Worm (Caenorhabditis elegans) whole organism, L1 larva: ENCODE measurements around the gene C49F8.3.

Experiments
- C04F5.9 ChIP-seq: sonication (generic microtip); optimal IDR thresholded peaks from 2 replicates; lab custom pipeline; 2016; ENCODE audit warnings: missing genetic modification characterization, missing compliant biosample characterization
- C34B4.2 ChIP-seq: sonication (generic microtip); optimal IDR thresholded peaks from 2 replicates; lab custom pipeline; 2017; ENCODE audit warnings: mild to moderate bottlenecking, missing genetic modification characterization, missing compliant biosample characterization
- F16B12.6 ChIP-seq: fragments of 150-350 bp; optimal IDR thresholded peaks from 2 replicates; lab custom pipeline; 2014; ENCODE audit warnings: missing biosample characterization, missing genetic modification characterization
- blmp-1 ChIP-seq: fragments of 150-350 bp; optimal IDR thresholded peaks from 2 replicates; lab custom pipeline; 2014; ENCODE audit warnings: missing biosample characterization, missing genetic modification characterization
- ceh-82 ChIP-seq, 3 experiments: fragments of 150-350 bp in 1 of 3; sonication (generic microtip) in 2 of 3; optimal IDR thresholded peaks; 2 replicates each; lab custom pipeline; 2014 to 2017; ENCODE audit warnings: missing biosample characterization in 3 of 3, missing genetic modification characterization in 3 of 3
- ceh-88 ChIP-seq: fragments of 200-800 bp; sonication (Bioruptor generic); IDR thresholded peaks from 2 replicates; pipeline ENCODE4 v1.3.6; 2022; ENCODE audit warnings: missing genetic modification characterization, missing compliant biosample characterization
- ces-1 ChIP-seq: fragments of 150-350 bp; optimal IDR thresholded peaks from 2 replicates; lab custom pipeline; 2014; ENCODE audit warnings: missing biosample characterization, missing genetic modification reagents, missing genetic modification characterization
- dpl-1 ChIP-seq, 3 experiments: fragments of 150-350 bp in 2 of 3; sonication (generic microtip) in 1 of 3; optimal IDR thresholded peaks; 2 replicates each; lab custom pipeline; 2014 to 2017; ENCODE audit warnings: missing biosample characterization in 3 of 3, missing genetic modification characterization in 3 of 3, missing genetic modification reagents in 3 of 3
- efl-1 ChIP-seq, 4 experiments: fragments of 150-350 bp; optimal IDR thresholded peaks in 3 of 4; peaks in 1 of 4; 1 replicate in 1 of 4; 2 replicates in 3 of 4; lab custom pipeline; 2014; ENCODE audit warnings: missing biosample characterization in 2 of 4, missing genetic modification characterization in 2 of 4, missing genetic modification reagents in 2 of 4
- egl-27 ChIP-seq, 2 experiments: fragments of 150-350 bp in 1 of 2; sonication (generic microtip); optimal IDR thresholded peaks; 3 replicates each; lab custom pipeline; 2017 to 2018; ENCODE audit warnings: missing biosample characterization in 2 of 2, missing genetic modification characterization in 2 of 2, missing genetic modification reagents in 2 of 2
- elt-2 ChIP-seq: sonication (generic microtip); optimal IDR thresholded peaks from 2 replicates; lab custom pipeline; 2016; ENCODE audit warnings: missing genetic modification characterization, mild to moderate bottlenecking, inconsistent platforms, missing compliant biosample characterization, missing genetic modification reagents
- elt-3 ChIP-seq, 6 experiments: fragments of 150-350 bp in 1 of 6; sonication (generic microtip); optimal IDR thresholded peaks; 2 replicates each; lab custom pipeline; 2017 to 2018; ENCODE audit warnings: missing biosample characterization in 6 of 6, missing genetic modification characterization in 6 of 6, inconsistent platforms in 1 of 6
- ets-5 ChIP-seq: fragments of 200-800 bp; sonication (Bioruptor generic); IDR thresholded peaks from 2 replicates; pipeline ENCODE4 v1.3.6; 2022; ENCODE audit warnings: missing genetic modification characterization, missing compliant biosample characterization
- fkh-8 ChIP-seq: sonication (generic microtip); optimal IDR thresholded peaks from 2 replicates; lab custom pipeline; 2016; ENCODE audit warnings: mild to moderate bottlenecking, missing genetic modification characterization, missing compliant biosample characterization
- fos-1 ChIP-seq: fragments of 150-350 bp; optimal IDR thresholded peaks from 2 replicates; lab custom pipeline; 2014; ENCODE audit warnings: missing biosample characterization, missing genetic modification characterization
- irx-1 ChIP-seq: sonication (generic microtip); optimal IDR thresholded peaks from 2 replicates; lab custom pipeline; 2016; ENCODE audit warnings: missing genetic modification characterization, missing compliant biosample characterization
- isw-1 ChIP-seq: fragments of 200-800 bp; sonication (Bioruptor generic); IDR thresholded peaks from 2 replicates; pipeline ENCODE4 v1.3.6; 2022; ENCODE audit warnings: missing genetic modification characterization, missing compliant biosample characterization
- jun-1 ChIP-seq: fragments of 150-350 bp; optimal IDR thresholded peaks from 2 replicates; lab custom pipeline; 2014; ENCODE audit warnings: missing biosample characterization, missing genetic modification reagents, missing genetic modification characterization
- lin-13 ChIP-seq: fragments of 150-350 bp; optimal IDR thresholded peaks from 2 replicates; lab custom pipeline; 2014; ENCODE audit warnings: missing biosample characterization, missing genetic modification reagents, missing genetic modification characterization
- lin-14 ChIP-seq: fragments of 200-800 bp; sonication (Bioruptor generic); optimal IDR thresholded peaks from 2 replicates; lab custom pipeline; 2018; ENCODE audit warnings: mild to moderate bottlenecking, missing genetic modification characterization, moderate library complexity, missing compliant biosample characterization
- lin-35 ChIP-seq, 2 experiments: fragments of 150-350 bp; optimal IDR thresholded peaks; 2 replicates each; lab custom pipeline; 2014; ENCODE audit warnings: missing biosample characterization in 2 of 2, missing genetic modification characterization in 2 of 2, missing genetic modification reagents in 2 of 2
- lin-39 ChIP-seq: fragments of 150-350 bp; optimal IDR thresholded peaks from 2 replicates; lab custom pipeline; 2014; ENCODE audit warnings: missing biosample characterization, missing genetic modification reagents, missing genetic modification characterization
- lir-3 ChIP-seq: sonication (generic microtip); optimal IDR thresholded peaks from 2 replicates; lab custom pipeline; 2016; ENCODE audit warnings: mild to moderate bottlenecking, missing genetic modification characterization, moderate library complexity, missing compliant biosample characterization; ENCODE audit not compliant: poor library complexity
- mab-9 ChIP-seq: fragments of 200-800 bp; sonication (Bioruptor generic); IDR thresholded peaks from 2 replicates; pipeline ENCODE4 v1.3.6; 2022; ENCODE audit warnings: missing genetic modification reagents, missing genetic modification characterization, missing compliant biosample characterization
- mdl-1 ChIP-seq, 2 experiments: fragments of 150-350 bp; optimal IDR thresholded peaks; 2 replicates each; lab custom pipeline; 2014 to 2017; ENCODE audit warnings: missing biosample characterization in 2 of 2, missing genetic modification characterization in 2 of 2, inconsistent platforms in 1 of 2
- nhr-11 ChIP-seq: fragments of 150-350 bp; optimal IDR thresholded peaks from 2 replicates; lab custom pipeline; 2014; ENCODE audit warnings: missing biosample characterization, missing genetic modification characterization
- nhr-20 ChIP-seq: sonication (generic microtip); optimal IDR thresholded peaks from 2 replicates; lab custom pipeline; 2016; ENCODE audit warnings: mild to moderate bottlenecking, missing genetic modification characterization, missing compliant biosample characterization
- nhr-237 ChIP-seq: fragments of 150-350 bp; optimal IDR thresholded peaks from 2 replicates; lab custom pipeline; 2014; ENCODE audit warnings: missing biosample characterization, missing genetic modification characterization
- nhr-28 ChIP-seq: fragments of 150-350 bp; optimal IDR thresholded peaks from 2 replicates; lab custom pipeline; 2014; ENCODE audit warnings: missing biosample characterization, missing genetic modification characterization
- nhr-77 ChIP-seq: fragments of 150-350 bp; optimal IDR thresholded peaks from 2 replicates; lab custom pipeline; 2014; ENCODE audit warnings: missing biosample characterization, missing genetic modification characterization
- pag-3 ChIP-seq: sonication (generic microtip); optimal IDR thresholded peaks from 2 replicates; lab custom pipeline; 2017; ENCODE audit warnings: missing genetic modification characterization, mild to moderate bottlenecking, missing compliant biosample characterization, antibody characterized with exemption, borderline replicate concordance; ENCODE audit not compliant: insufficient read depth
- snpc-4 ChIP-seq: fragments of 150-350 bp; optimal IDR thresholded peaks from 2 replicates; lab custom pipeline; 2014; ENCODE audit warnings: missing biosample characterization, missing genetic modification characterization
- sup-37 ChIP-seq: fragments of 200-800 bp; sonication (Bioruptor generic); optimal IDR thresholded peaks from 2 replicates; lab custom pipeline; 2018; ENCODE audit warnings: mild to moderate bottlenecking, missing genetic modification characterization, missing compliant biosample characterization
- tbx-2 ChIP-seq: sonication (generic microtip); optimal IDR thresholded peaks from 2 replicates; lab custom pipeline; 2016; ENCODE audit warnings: missing genetic modification characterization, missing compliant biosample characterization
- tlp-1 ChIP-seq: fragments of 150-350 bp; optimal IDR thresholded peaks from 2 replicates; lab custom pipeline; 2014; ENCODE audit warnings: missing biosample characterization, missing genetic modification characterization
- unc-30 ChIP-seq: sonication (generic microtip); optimal IDR thresholded peaks from 2 replicates; lab custom pipeline; 2017; ENCODE audit warnings: missing biosample characterization, missing genetic modification characterization
- unc-86 ChIP-seq: sonication (generic microtip); optimal IDR thresholded peaks from 2 replicates; lab custom pipeline; 2016; ENCODE audit warnings: missing genetic modification characterization, missing compliant biosample characterization
- vab-15 ChIP-seq: sonication (generic microtip); optimal IDR thresholded peaks from 2 replicates; lab custom pipeline; 2017; ENCODE audit warnings: missing genotype, mild to moderate bottlenecking, missing genetic modification characterization, missing compliant biosample characterization
- xbp-1 ChIP-seq: sonication (generic microtip); optimal IDR thresholded peaks from 2 replicates; lab custom pipeline; 2016; ENCODE audit warnings: missing genetic modification characterization, missing compliant biosample characterization
- zip-4 ChIP-seq: fragments of 200-800 bp; sonication (Bioruptor generic); optimal IDR thresholded peaks from 2 replicates; lab custom pipeline; 2018; ENCODE audit warnings: mild to moderate bottlenecking, missing genetic modification characterization, moderate library complexity, missing compliant biosample characterization
- ztf-4 ChIP-seq: fragments of 150-350 bp; optimal IDR thresholded peaks from 2 replicates; lab custom pipeline; 2014; ENCODE audit warnings: missing biosample characterization, missing genetic modification characterization

C49F8.3 gene

ce11 chrX:13380988-13381742 lies 6.2 kb downstream of the C49F8.3 start:
- TF ChIP-seq lin-14 (peak; percentile 20), ceh-82 (tag; optimal IDR thresholded peaks at IDR 0.05; lab: Kevin White, UChicago) (peak in 1 of 3 experiments; percentile 18), xbp-1 (no peak), fkh-8 (tag; lab: Kevin White, UChicago) (peak; percentile 33), tlp-1 (tag; lab: Kevin White, UChicago) (no peak), irx-1 (no peak), nhr-237 (tag; lab: Kevin White, UChicago) (no peak), ztf-4 (no peak)

ce11 chrX:13379072-13379471 lies 8.3 kb downstream of the C49F8.3 start:
- TF ChIP-seq blmp-1 (tag; lab: Kevin White, UChicago) = no peak
- TF ChIP-seq nhr-11 (tag; lab: Kevin White, UChicago) = peak; percentile 72

ce11 chrX:13376851-13377250 lies 10.5 kb downstream of the C49F8.3 start, which contains the start of the genes C49F8.14 and gem-1:
Gene C49F8.14 (minus strand): TSS chrX:13376949.
Gene gem-1 (minus strand): TSS chrX:13376992.
- TF ChIP-seq jun-1 (tag; lab: Kevin White, UChicago) = no peak
- TF ChIP-seq vab-15 (tag; lab: Kevin White, UChicago) = no peak
- no peak for TF ChIP-seq C04F5.9 (tag; lab: Kevin White, UChicago)
- no peak for TF ChIP-seq sup-37 (GFP tag; lab: Kevin White, UChicago)
- no peak for TF ChIP-seq irx-1
- no peak for TF ChIP-seq lir-3 (tag; lab: Kevin White, UChicago)
- no peak for TF ChIP-seq tbx-2
- no peak for TF ChIP-seq ets-5 (GFP tag; lab: Robert Waterston, UW)
- no peak for TF ChIP-seq F16B12.6 (tag; lab: Kevin White, UChicago)
- no peak for TF ChIP-seq tlp-1 (tag; lab: Kevin White, UChicago)
- no peak for TF ChIP-seq nhr-28
- no peak for TF ChIP-seq ceh-88
- TF ChIP-seq ces-1 (GFP tag; lab: Kevin White, UChicago) = no peak
- no peak for TF ChIP-seq mab-9 (GFP tag; lab: Robert Waterston, UW)
- no peak for TF ChIP-seq blmp-1 (tag; lab: Kevin White, UChicago)
- no peak for TF ChIP-seq unc-30 (tag; lab: Kevin White, UChicago)
- TF ChIP-seq lin-39 (tag; lab: Kevin White, UChicago) = no peak
- TF ChIP-seq dpl-1 (GFP tag; optimal IDR thresholded peaks at IDR 0.05; lab: Kevin White, UChicago) = no peak

ce11 chrX:13376185-13376584 lies 11.2 kb downstream of the C49F8.3 start:
- TF ChIP-seq nhr-77 (no peak), zip-4 (no peak), pag-3 (tag; lab: Kevin White, UChicago) (no peak), egl-27 (tag; optimal IDR thresholded peaks at IDR 0.05; lab: Kevin White, UChicago) (no peak), mdl-1 (tag; optimal IDR thresholded peaks at IDR 0.05; lab: Kevin White, UChicago) (no peak), isw-1 (no peak), fkh-8 (tag; lab: Kevin White, UChicago) (no peak), efl-1 (optimal IDR thresholded peaks at IDR 0.05; lab: Kevin White, UChicago) (no peak), efl-1 (GFP tag; optimal IDR thresholded peaks at IDR 0.05 in 1 of 2; lab: Kevin White, UChicago) (peak in 1 of 2 experiments; percentile 62), fos-1 (tag; lab: Kevin White, UChicago) (no peak)
- TF ChIP-seq, all 84 proteins: peak for 1

ce11 chrX:13368283-13368682 lies 19.1 kb downstream of the C49F8.3 start:
- no peak for TF ChIP-seq unc-86
- no peak for TF ChIP-seq isw-1
- TF ChIP-seq elt-3 (tag; optimal IDR thresholded peaks at IDR 0.05; lab: Kevin White, UChicago) = peak in 1 of 6 experiments; percentile 26
- TF ChIP-seq nhr-20 (tag; lab: Kevin White, UChicago) = peak; percentile 5
- TF ChIP-seq sup-37 (GFP tag; lab: Kevin White, UChicago) = no peak
- no peak for TF ChIP-seq C34B4.2 (tag; lab: Kevin White, UChicago)
- TF ChIP-seq lin-13 (GFP tag; lab: Kevin White, UChicago) = no peak
- TF ChIP-seq blmp-1 (tag; lab: Kevin White, UChicago) = peak; percentile 53
- TF ChIP-seq elt-2 (tag; lab: Kevin White, UChicago) = peak; percentile 57
- peak; percentile 7 for TF ChIP-seq lin-14
- TF ChIP-seq snpc-4 (tag; lab: Kevin White, UChicago) = no peak
- TF ChIP-seq mdl-1 (tag; optimal IDR thresholded peaks at IDR 0.05; lab: Kevin White, UChicago) = peak in 1 of 2 experiments; percentile 6
- TF ChIP-seq lin-35 (GFP tag; optimal IDR thresholded peaks at IDR 0.05; lab: Kevin White, UChicago) = peak in 1 of 2 experiments; percentile 14
- TF ChIP-seq, all 84 proteins: peak for 7
